Worm (Caenorhabditis elegans) whole organism, L3 larva: ENCODE results near the gene gfm-1.

Experiments used
- ceh-82 ChIP-seq: fragments of 150-350 bp; optimal IDR thresholded peaks from 2 replicates; lab custom pipeline; 2014; ENCODE audit warnings: missing biosample characterization, missing genetic modification characterization
- fos-1 ChIP-seq: fragments of 150-350 bp; optimal IDR thresholded peaks from 2 replicates; lab custom pipeline; 2014; ENCODE audit warnings: missing biosample characterization, missing genetic modification characterization
- hmg-11 ChIP-seq: sonication (generic microtip); optimal IDR thresholded peaks from 2 replicates; lab custom pipeline; 2016; ENCODE audit warnings: missing genetic modification characterization, missing compliant biosample characterization
- snpc-4 ChIP-seq: fragments of 150-350 bp; optimal IDR thresholded peaks from 2 replicates; lab custom pipeline; 2014; ENCODE audit warnings: missing biosample characterization, missing genetic modification characterization

ce11 chrII:13116710-13117109 is 573 bp upstream of the gfm-1 start, which contains the start of gene rict-1:
- TF ChIP-seq fos-1 (tag; lab: Kevin White, UChicago) (no peak), ceh-82 (tag; lab: Kevin White, UChicago) (no peak), hmg-11 (tag; lab: Kevin White, UChicago) (no peak), snpc-4 (tag; lab: Kevin White, UChicago) (no peak)
